Fruit fly (Drosophila melanogaster) whole organism, prepupa: ENCODE results near the gene CG15169.

Experiments
- CG10669 ChIP-seq: fragments of 200-800 bp; sonication (Bioruptor generic); optimal IDR thresholded peaks from 3 replicates; lab custom pipeline; 2018; ENCODE audit warnings: missing biosample characterization, mild to moderate bottlenecking, missing genetic modification characterization, moderate library complexity
- CG11294 ChIP-seq: fragments of 200-800 bp; sonication (Bioruptor generic); IDR thresholded peaks from 2 replicates; pipeline ENCODE4 v1.3.6; 2022; ENCODE audit warnings: missing biosample characterization, missing genetic modification characterization
- CG11762 ChIP-seq: fragments of 200-800 bp; sonication (Bioruptor generic); optimal IDR thresholded peaks from 3 replicates; lab custom pipeline; 2016; ENCODE audit warnings: missing biosample characterization, missing genetic modification characterization; ENCODE audit not compliant: insufficient read depth
- CG11902 ChIP-seq: fragments of 200-800 bp; sonication (Bioruptor generic); optimal IDR thresholded peaks from 3 replicates; lab custom pipeline; 2016; ENCODE audit warnings: missing biosample characterization, missing genetic modification characterization
- CG15336 ChIP-seq: fragments of 200-800 bp; sonication (Bioruptor generic); IDR thresholded peaks from 2 replicates; pipeline ENCODE4 v1.3.6; 2022; ENCODE audit warnings: missing biosample characterization, missing genetic modification characterization
- CG1621 ChIP-seq: fragments of 200-800 bp; sonication (Bioruptor generic); optimal IDR thresholded peaks from 3 replicates; lab custom pipeline; 2018; ENCODE audit warnings: missing biosample characterization, mild to moderate bottlenecking, missing genetic modification characterization
- CG16779 ChIP-seq: fragments of 200-800 bp; sonication (Bioruptor generic); optimal IDR thresholded peaks from 3 replicates; lab custom pipeline; 2017; ENCODE audit warnings: missing biosample characterization, mild to moderate bottlenecking, missing genetic modification characterization
- CG32006 ChIP-seq: fragments of 200-800 bp; sonication (Bioruptor generic); optimal IDR thresholded peaks from 3 replicates; lab custom pipeline; 2017; ENCODE audit warnings: missing biosample characterization, mild to moderate bottlenecking, missing genetic modification characterization
- CG3919 ChIP-seq: fragments of 200-800 bp; sonication (Bioruptor generic); optimal IDR thresholded peaks from 3 replicates; lab custom pipeline; 2016; ENCODE audit warnings: missing biosample characterization, missing genetic modification characterization
- CG4318 ChIP-seq: fragments of 200-800 bp; sonication (Bioruptor generic); optimal IDR thresholded peaks from 3 replicates; lab custom pipeline; 2017; ENCODE audit warnings: missing biosample characterization, mild to moderate bottlenecking, missing genetic modification characterization
- CG6163 ChIP-seq: fragments of 200-800 bp; sonication (Bioruptor generic); IDR thresholded peaks from 3 replicates; pipeline ENCODE4 v1.3.6; 2022; ENCODE audit warnings: missing biosample characterization, missing genetic modification characterization
- CG6792 ChIP-seq: fragments of 200-800 bp; sonication (Bioruptor generic); optimal IDR thresholded peaks from 3 replicates; lab custom pipeline; 2016; ENCODE audit warnings: missing biosample characterization, missing genetic modification characterization
- CG6854 ChIP-seq: fragments of 200-800 bp; sonication (Bioruptor generic); optimal IDR thresholded peaks from 2 replicates; lab custom pipeline; 2017; ENCODE audit warnings: missing biosample characterization, mild to moderate bottlenecking, missing genetic modification characterization
- CG7368 ChIP-seq: fragments of 200-800 bp; sonication (Bioruptor generic); optimal IDR thresholded peaks from 3 replicates; lab custom pipeline; 2016; ENCODE audit warnings: missing biosample characterization, missing genetic modification characterization
- CG9139 ChIP-seq: fragments of 200-800 bp; sonication (Bioruptor generic); optimal IDR thresholded peaks from 3 replicates; lab custom pipeline; 2017; ENCODE audit warnings: missing biosample characterization, mild to moderate bottlenecking, missing genetic modification characterization
- Eip75B ChIP-seq: fragments of 200-800 bp; sonication (Bioruptor generic); optimal IDR thresholded peaks from 3 replicates; lab custom pipeline; 2016; ENCODE audit warnings: missing biosample characterization, missing genetic modification characterization
- Ets21C ChIP-seq: fragments of 200-800 bp; sonication (Bioruptor generic); optimal IDR thresholded peaks from 3 replicates; lab custom pipeline; 2016; ENCODE audit warnings: missing biosample characterization, missing genetic modification characterization
- Ets96B ChIP-seq: fragments of 200-800 bp; optimal IDR thresholded peaks from 2 replicates; lab custom pipeline; 2019; ENCODE audit warnings: missing biosample characterization, mild to moderate bottlenecking, missing genetic modification characterization, moderate library complexity
- Gug ChIP-seq: fragments of 200-800 bp; sonication (Bioruptor generic); IDR thresholded peaks from 2 replicates; pipeline ENCODE4 v1.3.6; 2022; ENCODE audit warnings: missing biosample characterization, missing genetic modification characterization
- Hr38 ChIP-seq: sonication (Bioruptor generic); optimal IDR thresholded peaks from 2 replicates; lab custom pipeline; 2016; ENCODE audit warnings: missing biosample characterization, missing genetic modification characterization
- Hr39 ChIP-seq: fragments of 200-800 bp; sonication (Bioruptor generic); optimal IDR thresholded peaks from 2 replicates; lab custom pipeline; 2016; ENCODE audit warnings: missing biosample characterization, missing genetic modification characterization
- Hr4 ChIP-seq: fragments of 200-800 bp; sonication (Bioruptor generic); optimal IDR thresholded peaks from 3 replicates; lab custom pipeline; 2016; ENCODE audit warnings: missing biosample characterization, missing genetic modification characterization
- Smox ChIP-seq: fragments of 200-800 bp; sonication (Bioruptor generic); optimal IDR thresholded peaks from 3 replicates; lab custom pipeline; 2016; ENCODE audit warnings: missing biosample characterization, missing genetic modification characterization
- Sox102F ChIP-seq: fragments of 200-800 bp; sonication (Bioruptor generic); optimal IDR thresholded peaks from 2 replicates; lab custom pipeline; 2016; ENCODE audit warnings: missing biosample characterization, mild to moderate bottlenecking, missing genetic modification characterization
- Sox14 ChIP-seq: fragments of 200-800 bp; sonication (Bioruptor generic); optimal IDR thresholded peaks from 3 replicates; lab custom pipeline; 2016; ENCODE audit warnings: missing biosample characterization, missing genetic modification characterization
- Sox15 ChIP-seq: fragments of 200-800 bp; sonication (Bioruptor generic); optimal IDR thresholded peaks from 3 replicates; lab custom pipeline; 2016; ENCODE audit warnings: missing biosample characterization, missing genetic modification characterization
- acj6 ChIP-seq: fragments of 200-800 bp; sonication (Bioruptor generic); optimal IDR thresholded peaks from 3 replicates; lab custom pipeline; 2016; ENCODE audit warnings: missing biosample characterization, missing genetic modification characterization
- cyc ChIP-seq: fragments of 200-800 bp; sonication (Bioruptor generic); optimal IDR thresholded peaks from 3 replicates; lab custom pipeline; 2016; ENCODE audit warnings: missing biosample characterization, missing genetic modification characterization
- dac ChIP-seq: fragments of 200-800 bp; sonication (Bioruptor generic); optimal IDR thresholded peaks from 2 replicates; lab custom pipeline; 2017; ENCODE audit warnings: missing biosample characterization, mild to moderate bottlenecking, missing genetic modification characterization
- dsx ChIP-seq: fragments of 200-800 bp; optimal IDR thresholded peaks from 3 replicates; lab custom pipeline; 2019; ENCODE audit warnings: missing biosample characterization, mild to moderate bottlenecking, missing genetic modification characterization, moderate library complexity; ENCODE audit not compliant: poor library complexity, severe bottlenecking
- esn ChIP-seq: fragments of 200-800 bp; sonication (Bioruptor generic); optimal IDR thresholded peaks from 2 replicates; lab custom pipeline; 2016; ENCODE audit warnings: missing biosample characterization, mild to moderate bottlenecking, missing genetic modification characterization, moderate library complexity
- fd59A ChIP-seq: fragments of 200-800 bp; sonication (Bioruptor generic); optimal IDR thresholded peaks from 2 replicates; lab custom pipeline; 2017; ENCODE audit warnings: missing biosample characterization, mild to moderate bottlenecking, missing genetic modification characterization, missing genetic modification reagents
- fd85E ChIP-seq: fragments of 200-800 bp; sonication (Bioruptor generic); optimal IDR thresholded peaks from 3 replicates; lab custom pipeline; 2016; ENCODE audit warnings: missing biosample characterization, missing genetic modification characterization
- net ChIP-seq: fragments of 200-800 bp; sonication (Bioruptor generic); optimal IDR thresholded peaks from 3 replicates; lab custom pipeline; 2016; ENCODE audit warnings: missing biosample characterization, missing genetic modification characterization
- pdm3 ChIP-seq: fragments of 200-800 bp; sonication (Bioruptor generic); optimal IDR thresholded peaks from 3 replicates; lab custom pipeline; 2016; ENCODE audit warnings: missing biosample characterization, missing genetic modification characterization
- salr ChIP-seq, 2 experiments: fragments of 200-800 bp; sonication (Bioruptor generic); optimal IDR thresholded peaks; 3 replicates each; lab custom pipeline; 2016 to 2018; ENCODE audit warnings: missing biosample characterization in 2 of 2, missing genetic modification characterization in 2 of 2, mild to moderate bottlenecking in 1 of 2
- spab ChIP-seq: fragments of 200-800 bp; sonication (Bioruptor generic); optimal IDR thresholded peaks from 2 replicates; lab custom pipeline; 2017; ENCODE audit warnings: missing biosample characterization, mild to moderate bottlenecking, missing genetic modification characterization, missing genetic modification reagents
- ss ChIP-seq, 2 experiments: fragments of 200-800 bp; sonication (Bioruptor generic); optimal IDR thresholded peaks; 2 replicates in 1 of 2; 3 replicates in 1 of 2; lab custom pipeline; 2017 to 2018; ENCODE audit warnings: mild to moderate bottlenecking in 2 of 2, missing biosample characterization in 2 of 2, missing genetic modification characterization in 2 of 2, moderate library complexity in 1 of 2
- svp ChIP-seq: fragments of 200-800 bp; sonication (Bioruptor generic); peaks from one replicate; lab custom pipeline; 2016; ENCODE audit warnings: missing biosample characterization, missing genetic modification characterization
- topi ChIP-seq: fragments of 200-800 bp; sonication (Bioruptor generic); optimal IDR thresholded peaks from 3 replicates; lab custom pipeline; 2016; ENCODE audit warnings: missing biosample characterization, missing genetic modification characterization
- vri ChIP-seq: fragments of 200-800 bp; sonication (Bioruptor generic); optimal IDR thresholded peaks from 3 replicates; lab custom pipeline; 2016; ENCODE audit warnings: missing biosample characterization, mild to moderate bottlenecking, missing genetic modification characterization

The CG15169 gene

dm6 chr2L:18946636-18947514 is 43.9 kb upstream of the CG15169 start (continued):
- TF ChIP-seq CG4318 (GFP tag; lab: Kevin White, UChicago) (peak; percentile 43), Sox15 (GFP tag; lab: Kevin White, UChicago) (peak; percentile 53), CG10669 (GFP tag; lab: Kevin White, UChicago) (peak; percentile 75), Hr38 (GFP tag; lab: Kevin White, UChicago) (no peak), CG11902 (GFP tag; lab: Kevin White, UChicago) (peak; percentile 28), Smox (GFP tag; lab: Kevin White, UChicago) (peak; percentile 52), Hr4 (GFP tag; lab: Kevin White, UChicago) (no peak), svp (peak; percentile 54), net (GFP tag; lab: Kevin White, UChicago) (peak; percentile 39), CG1621 (peak; percentile 47), dac (GFP tag; lab: Kevin White, UChicago) (no peak), CG6792 (GFP tag; lab: Kevin White, UChicago) (peak; percentile 85), ss (GFP tag; optimal IDR thresholded peaks at IDR 0.05; lab: Kevin White, UChicago) (peak; percentile 91 to 93), acj6 (GFP tag; lab: Kevin White, UChicago) (peak; percentile 82), Sox102F (GFP tag; lab: Kevin White, UChicago) (peak; percentile 46), cyc (GFP tag; lab: Kevin White, UChicago) (peak; percentile 37), pdm3 (GFP tag; lab: Kevin White, UChicago) (peak; percentile 39), Hr39 (GFP tag; lab: Kevin White, UChicago) (no peak), dsx (GFP tag; lab: Kevin White, UChicago) (peak; percentile 88), CG7368 (peak; percentile 40)

- TF ChIP-seq svp, result peak; percentile 67
- peak; percentile 96 for TF ChIP-seq dsx (GFP tag; lab: Kevin White, UChicago)
- no peak for TF ChIP-seq cyc (GFP tag; lab: Kevin White, UChicago)
Observed at dm6 chr2L:18947515-18947998, 43.3 kb upstream of the CG15169 start.

dm6 chr2L:18948065-18948723 is 42.6 kb upstream of the CG15169 start:
- TF ChIP-seq svp, result peak; percentile 84
- peak; percentile 43 for TF ChIP-seq CG11902 (GFP tag; lab: Kevin White, UChicago)
- peak; percentile 54 for TF ChIP-seq CG11762
- TF ChIP-seq esn, result peak; percentile 92
- TF ChIP-seq dsx (GFP tag; lab: Kevin White, UChicago), result peak; percentile 86
- peak; percentile 41 for TF ChIP-seq CG16779 (tag; lab: Kevin White, UChicago)
- peak; percentile 86 for TF ChIP-seq fd59A (GFP tag; lab: Kevin White, UChicago)
- TF ChIP-seq CG9139 (GFP tag; lab: Kevin White, UChicago), result peak; percentile 69
- no peak for TF ChIP-seq CG11294
- peak; percentile 84 for TF ChIP-seq Sox102F (GFP tag; lab: Kevin White, UChicago)
- peak; percentile 84 to 85 for TF ChIP-seq ss (GFP tag; optimal IDR thresholded peaks at IDR 0.05; lab: Kevin White, UChicago)
- TF ChIP-seq topi, result peak; percentile 82
- peak; percentile 85 for TF ChIP-seq CG6792 (GFP tag; lab: Kevin White, UChicago)
- TF ChIP-seq Ets96B (tag; lab: Kevin White, UChicago), result peak; percentile 85
- peak; percentile 88 for TF ChIP-seq CG32006 (GFP tag; lab: Kevin White, UChicago)
- TF ChIP-seq Smox (GFP tag; lab: Kevin White, UChicago), result peak; percentile 82
- peak in 1 of 2 experiments; percentile 90 for TF ChIP-seq salr (GFP tag; optimal IDR thresholded peaks at IDR 0.05; lab: Kevin White, UChicago)
- TF ChIP-seq acj6 (GFP tag; lab: Kevin White, UChicago), result peak; percentile 92
- TF ChIP-seq CG15336 (GFP tag; lab: Robert Waterston, UW), result peak; percentile 87
- TF ChIP-seq spab (GFP tag; lab: Kevin White, UChicago), result peak; percentile 86
- TF ChIP-seq CG6854 (GFP tag; lab: Kevin White, UChicago), result no peak
- TF ChIP-seq Hr38 (GFP tag; lab: Kevin White, UChicago), result no peak
- TF ChIP-seq Hr4 (GFP tag; lab: Kevin White, UChicago), result peak; percentile 81
- TF ChIP-seq Sox14 (GFP tag; lab: Kevin White, UChicago), result peak; percentile 83
- TF ChIP-seq Ets21C (GFP tag; lab: Kevin White, UChicago), result peak; percentile 64
- TF ChIP-seq CG3919 (GFP tag; lab: Kevin White, UChicago), result peak; percentile 79
- TF ChIP-seq CG6163, result peak; percentile 73
- TF ChIP-seq vri (GFP tag; lab: Kevin White, UChicago), result peak; percentile 79
- TF ChIP-seq Gug (GFP tag; lab: Robert Waterston, UW), result peak; percentile 55
- no peak for TF ChIP-seq fd85E (GFP tag; lab: Kevin White, UChicago)
- peak; percentile 52 for TF ChIP-seq Sox15 (GFP tag; lab: Kevin White, UChicago)
- TF ChIP-seq Eip75B (GFP tag; lab: Kevin White, UChicago), result peak; percentile 82
